Fruit fly (Drosophila melanogaster) whole organism, pupa: ENCODE results near the gene eIF1.
A peak's percentile ranks its signal among the peaks of the same experiment; 100 is the strongest.

Source experiments
- CG10348 ChIP-seq: fragments of 200-800 bp; sonication (Bioruptor generic); IDR thresholded peaks from 2 replicates; pipeline ENCODE4 v1.3.6; 2022; ENCODE audit warnings: missing biosample characterization, missing genetic modification characterization
- CG12605 ChIP-seq: fragments of 200-800 bp; sonication (Bioruptor generic); IDR thresholded peaks from 2 replicates; pipeline ENCODE4 v1.3.6; 2022; ENCODE audit warnings: missing biosample characterization, missing genetic modification characterization
- CG13204 ChIP-seq: fragments of 200-800 bp; sonication (Bioruptor generic); optimal IDR thresholded peaks from 2 replicates; lab custom pipeline; 2018; ENCODE audit warnings: missing biosample characterization, mild to moderate bottlenecking, missing genetic modification characterization, moderate library complexity
- CG14655 ChIP-seq: fragments of 200-800 bp; sonication (Bioruptor generic); optimal IDR thresholded peaks from 3 replicates; lab custom pipeline; 2017; ENCODE audit warnings: mild to moderate bottlenecking, missing biosample characterization, missing genetic modification reagents, missing genetic modification characterization
- CG15710 ChIP-seq: fragments of 200-800 bp; sonication (Bioruptor generic); optimal IDR thresholded peaks from 2 replicates; lab custom pipeline; 2018; ENCODE audit warnings: missing biosample characterization, mild to moderate bottlenecking, missing genetic modification characterization, moderate library complexity
- CG17806 ChIP-seq: fragments of 200-800 bp; sonication (Bioruptor generic); optimal IDR thresholded peaks from 2 replicates; lab custom pipeline; 2018; ENCODE audit warnings: missing biosample characterization, mild to moderate bottlenecking, missing genetic modification characterization, moderate library complexity
- CG32121 ChIP-seq: fragments of 200-800 bp; sonication (Bioruptor generic); IDR thresholded peaks from 2 replicates; pipeline ENCODE4 v1.3.6; 2022; ENCODE audit warnings: missing biosample characterization, missing genetic modification characterization
- CG34367 ChIP-seq: fragments of 200-800 bp; sonication (Bioruptor generic); optimal IDR thresholded peaks from 2 replicates; lab custom pipeline; 2018; ENCODE audit warnings: missing biosample characterization, mild to moderate bottlenecking, missing genetic modification characterization
- CG4496 ChIP-seq: fragments of 200-800 bp; sonication (Bioruptor generic); IDR thresholded peaks from 3 replicates; pipeline ENCODE4 v1.3.6; 2022; ENCODE audit warnings: missing biosample characterization, missing genetic modification characterization
- CG8159 ChIP-seq: fragments of 200-800 bp; sonication (Bioruptor generic); optimal IDR thresholded peaks from 3 replicates; lab custom pipeline; 2018; ENCODE audit warnings: missing biosample characterization, mild to moderate bottlenecking, missing genetic modification characterization, moderate library complexity
- CG8301 ChIP-seq: fragments of 200-800 bp; sonication (Bioruptor generic); optimal IDR thresholded peaks from 2 replicates; lab custom pipeline; 2018; ENCODE audit warnings: missing biosample characterization, mild to moderate bottlenecking, missing genetic modification characterization
- CG9948 ChIP-seq: fragments of 200-800 bp; sonication (Bioruptor generic); optimal IDR thresholded peaks from 2 replicates; lab custom pipeline; 2018; ENCODE audit warnings: missing biosample characterization, mild to moderate bottlenecking, missing genetic modification characterization, moderate library complexity
- D1 ChIP-seq: fragments of 200-800 bp; sonication (Bioruptor generic); optimal IDR thresholded peaks from 2 replicates; lab custom pipeline; 2018; ENCODE audit warnings: missing biosample characterization, mild to moderate bottlenecking, missing genetic modification characterization, moderate library complexity
- EcR ChIP-seq: fragments of 200-800 bp; sonication (Bioruptor generic); optimal IDR thresholded peaks from 3 replicates; lab custom pipeline; 2019; ENCODE audit warnings: missing biosample characterization, missing genetic modification characterization, mild to moderate bottlenecking, moderate library complexity, missing genetic modification reagents
- Ets98B ChIP-seq: fragments of 200-800 bp; sonication (Bioruptor generic); IDR thresholded peaks from 2 replicates; pipeline ENCODE4 v1.3.6; 2022; ENCODE audit warnings: missing biosample characterization, missing genetic modification characterization
- Pif1A ChIP-seq: fragments of 200-800 bp; sonication (Bioruptor generic); optimal IDR thresholded peaks from 3 replicates; lab custom pipeline; 2016; ENCODE audit warnings: missing biosample characterization, missing genetic modification characterization
- Pif1B ChIP-seq: fragments of 200-800 bp; sonication (Bioruptor generic); optimal IDR thresholded peaks from 3 replicates; lab custom pipeline; 2016; ENCODE audit warnings: missing biosample characterization, missing genetic modification characterization
- Snoo ChIP-seq: fragments of 200-800 bp; sonication (Bioruptor generic); optimal IDR thresholded peaks from 3 replicates; lab custom pipeline; 2017; ENCODE audit warnings: missing biosample characterization, mild to moderate bottlenecking, missing genetic modification characterization, inconsistent platforms
- fd96Ca ChIP-seq: fragments of 200-800 bp; sonication (Bioruptor generic); IDR thresholded peaks from 3 replicates; pipeline ENCODE4 v1.3.6; 2022; ENCODE audit warnings: missing biosample characterization, missing genetic modification characterization
- gl ChIP-seq: fragments of 200-800 bp; sonication (Bioruptor generic); optimal IDR thresholded peaks from 2 replicates; lab custom pipeline; 2018; ENCODE audit warnings: missing biosample characterization, mild to moderate bottlenecking, missing genetic modification characterization
- rn ChIP-seq: fragments of 200-800 bp; sonication (Bioruptor generic); IDR thresholded peaks from 2 replicates; pipeline ENCODE4 v1.3.6; 2022; ENCODE audit warnings: missing biosample characterization, missing genetic modification characterization

eIF1 gene

dm6 chr3L:3248714-3249663, 25.8 kb downstream of the eIF1 start:
- TF ChIP-seq Pif1A (GFP tag; lab: Kevin White, UChicago): peak; percentile 96
- TF ChIP-seq CG15710 (tag; lab: Kevin White, UChicago): peak; percentile 98
- TF ChIP-seq CG13204: peak; percentile 94
- peak; percentile 97 for TF ChIP-seq D1
- no peak; the same call in 1 of the 2 replicates for TF ChIP-seq CG10348 (GFP tag; lab: Robert Waterston, UW)
- TF ChIP-seq CG8301 (tag; lab: Kevin White, UChicago): peak; percentile 91
- peak; percentile 95 for TF ChIP-seq CG17806 (tag; lab: Kevin White, UChicago)
- peak; percentile 72 for TF ChIP-seq CG12605
- peak; percentile 96 for TF ChIP-seq CG34367 (tag; lab: Kevin White, UChicago)
- peak; percentile 93 for TF ChIP-seq CG14655
- peak; percentile 84 for TF ChIP-seq gl
- peak; percentile 67 for TF ChIP-seq CG4496 (GFP tag; lab: Robert Waterston, UW)
- peak; percentile 47 for TF ChIP-seq Snoo (tag; lab: Kevin White, UChicago)
- peak; percentile 69 for TF ChIP-seq Ets98B (GFP tag; lab: Robert Waterston, UW)
- peak; percentile 83 for TF ChIP-seq CG32121 (GFP tag; lab: Robert Waterston, UW)
- peak; percentile 99 for TF ChIP-seq CG8159
- TF ChIP-seq EcR (GFP tag; lab: Kevin White, UChicago): peak; percentile 90
- peak; percentile 66; the same call in 1 of the 2 replicates for TF ChIP-seq rn (GFP tag; lab: Robert Waterston, UW)
- peak; percentile 98 for TF ChIP-seq CG9948 (tag; lab: Kevin White, UChicago)
- TF ChIP-seq Pif1B (GFP tag; lab: Kevin White, UChicago): peak; percentile 94
- peak; percentile 82; the same call in 2 of the 3 replicates for TF ChIP-seq fd96Ca (GFP tag; lab: Robert Waterston, UW)

dm6 chr3L:3249664-3249996, 26.5 kb downstream of the eIF1 start:
- no peak for TF ChIP-seq Pif1A (GFP tag; lab: Kevin White, UChicago)
- TF ChIP-seq CG9948 (tag; lab: Kevin White, UChicago): no peak
- TF ChIP-seq CG14655: no peak
- TF ChIP-seq CG8159: no peak
- no peak for TF ChIP-seq Snoo (tag; lab: Kevin White, UChicago)
- TF ChIP-seq CG32121 (GFP tag; lab: Robert Waterston, UW): no peak
- no peak for TF ChIP-seq CG8301 (tag; lab: Kevin White, UChicago)
- TF ChIP-seq CG12605: no peak
- TF ChIP-seq Ets98B (GFP tag; lab: Robert Waterston, UW): no peak
- no peak for TF ChIP-seq CG17806 (tag; lab: Kevin White, UChicago)
- TF ChIP-seq CG34367 (tag; lab: Kevin White, UChicago): no peak
- no peak for TF ChIP-seq CG13204
- no peak for TF ChIP-seq EcR (GFP tag; lab: Kevin White, UChicago)
- TF ChIP-seq CG10348 (GFP tag; lab: Robert Waterston, UW): no peak
- TF ChIP-seq CG4496 (GFP tag; lab: Robert Waterston, UW): no peak
- no peak for TF ChIP-seq fd96Ca (GFP tag; lab: Robert Waterston, UW)
- no peak for TF ChIP-seq Pif1B (GFP tag; lab: Kevin White, UChicago)
- no peak for TF ChIP-seq CG15710 (tag; lab: Kevin White, UChicago)
- TF ChIP-seq gl: no peak
- TF ChIP-seq, all 21 proteins: peak for 0

- TF ChIP-seq CG10348 (GFP tag; lab: Robert Waterston, UW) (peak; percentile 73), CG8159 (peak; percentile 63), Ets98B (GFP tag; lab: Robert Waterston, UW) (peak; percentile 76), fd96Ca (GFP tag; lab: Robert Waterston, UW) (peak; percentile 78), CG15710 (tag; lab: Kevin White, UChicago) (peak; percentile 64), CG4496 (GFP tag; lab: Robert Waterston, UW) (peak; percentile 85), CG17806 (tag; lab: Kevin White, UChicago) (peak; percentile 71), CG13204 (peak; percentile 34), gl (no peak), CG34367 (tag; lab: Kevin White, UChicago) (peak; percentile 72), D1 (peak; percentile 52), CG32121 (GFP tag; lab: Robert Waterston, UW) (peak; percentile 80), rn (GFP tag; lab: Robert Waterston, UW) (peak; percentile 12; the same call in 1 of the 2 replicates), Snoo (tag; lab: Kevin White, UChicago) (no peak), CG14655 (peak; percentile 98), CG12605 (0 out of 2 replicates have a peak, but pooled peaks have one; percentile 8), Pif1B (GFP tag; lab: Kevin White, UChicago) (peak; percentile 72), Pif1A (GFP tag; lab: Kevin White, UChicago) (peak; percentile 81), EcR (GFP tag; lab: Kevin White, UChicago) (no peak), CG9948 (tag; lab: Kevin White, UChicago) (peak; percentile 85), CG8301 (tag; lab: Kevin White, UChicago) (peak; percentile 96)
Measured at dm6 chr3L:3249997-3250774, 27.0 kb downstream of the eIF1 start.

- no peak for TF ChIP-seq CG14655
- no peak for TF ChIP-seq CG12605
- no peak for TF ChIP-seq CG4496 (GFP tag; lab: Robert Waterston, UW)
- no peak for TF ChIP-seq Ets98B (GFP tag; lab: Robert Waterston, UW)
- TF ChIP-seq CG13204: no peak
- TF ChIP-seq EcR (GFP tag; lab: Kevin White, UChicago): no peak
- TF ChIP-seq CG34367 (tag; lab: Kevin White, UChicago): no peak
- TF ChIP-seq fd96Ca (GFP tag; lab: Robert Waterston, UW): no peak
- no peak for TF ChIP-seq Snoo (tag; lab: Kevin White, UChicago)
- TF ChIP-seq CG17806 (tag; lab: Kevin White, UChicago): no peak
- no peak for TF ChIP-seq CG9948 (tag; lab: Kevin White, UChicago)
- no peak for TF ChIP-seq CG8301 (tag; lab: Kevin White, UChicago)
- TF ChIP-seq Pif1A (GFP tag; lab: Kevin White, UChicago): no peak
- no peak for TF ChIP-seq CG10348 (GFP tag; lab: Robert Waterston, UW)
- no peak for TF ChIP-seq rn (GFP tag; lab: Robert Waterston, UW)
- TF ChIP-seq D1: no peak
- no peak for TF ChIP-seq CG15710 (tag; lab: Kevin White, UChicago)
- TF ChIP-seq gl: no peak
- no peak for TF ChIP-seq CG8159
Measured at dm6 chr3L:3250922-3251658, 27.9 kb downstream of the eIF1 start.
